Fruit fly (Drosophila melanogaster) whole organism, embryonic: ENCODE measurements around the gene Sodq.
A peak's percentile ranks its signal among the peaks of the same experiment; 100 is the strongest.

Experiments used
- Abd-B ChIP-seq: fragments of 200-800 bp; sonication (Bioruptor generic); optimal IDR thresholded peaks from 2 replicates; lab custom pipeline; 2018; ENCODE audit warnings: missing biosample characterization, mild to moderate bottlenecking, missing genetic modification characterization, moderate library complexity
- Blimp-1 ChIP-seq: fragments of 200-800 bp; sonication (Bioruptor generic); optimal IDR thresholded peaks from 3 replicates; lab custom pipeline; 2018; ENCODE audit warnings: missing biosample characterization, missing genetic modification characterization, mild to moderate bottlenecking, moderate library complexity, missing genetic modification reagents
- CG10321 ChIP-seq: fragments of 200-800 bp; sonication (Bioruptor generic); IDR thresholded peaks from 2 replicates; pipeline ENCODE4 v1.3.6; 2022; ENCODE audit warnings: missing biosample characterization, missing genetic modification characterization
- CG10462 ChIP-seq: fragments of 200-800 bp; sonication (Bioruptor generic); optimal IDR thresholded peaks from 2 replicates; lab custom pipeline; 2016; ENCODE audit warnings: missing biosample characterization, missing genetic modification characterization
- CG10959 ChIP-seq: fragments of 200-800 bp; sonication (Bioruptor generic); IDR thresholded peaks from 2 replicates; pipeline ENCODE4 v1.3.6; 2022; ENCODE audit warnings: missing biosample characterization, missing genetic modification characterization
- CG12219 ChIP-seq: fragments of 200-800 bp; sonication (Bioruptor generic); optimal IDR thresholded peaks from 3 replicates; lab custom pipeline; 2018; ENCODE audit warnings: missing biosample characterization, mild to moderate bottlenecking, missing genetic modification characterization
- CG12942 ChIP-seq: fragments of 200-800 bp; sonication (Bioruptor generic); optimal IDR thresholded peaks from 3 replicates; lab custom pipeline; 2016; ENCODE audit warnings: missing biosample characterization, missing genetic modification characterization
- CG15073 ChIP-seq: fragments of 200-800 bp; sonication (Bioruptor generic); optimal IDR thresholded peaks from 2 replicates; lab custom pipeline; 2016; ENCODE audit warnings: missing biosample characterization, missing genetic modification characterization
- CG15479 ChIP-seq: fragments of 200-800 bp; sonication (Bioruptor generic); optimal IDR thresholded peaks from 3 replicates; lab custom pipeline; 2019; ENCODE audit warnings: missing biosample characterization, mild to moderate bottlenecking, missing genetic modification characterization, moderate library complexity
- CG15601 ChIP-seq: fragments of 200-800 bp; sonication (Bioruptor generic); optimal IDR thresholded peaks from 3 replicates; lab custom pipeline; 2019; ENCODE audit warnings: missing biosample characterization, mild to moderate bottlenecking, missing genetic modification characterization, moderate library complexity
- CG15696 ChIP-seq: fragments of 200-800 bp; sonication (Bioruptor generic); optimal IDR thresholded peaks from 2 replicates; lab custom pipeline; 2019; ENCODE audit warnings: missing biosample characterization, mild to moderate bottlenecking, missing genetic modification characterization, moderate library complexity
- CG16779 ChIP-seq: fragments of 200-800 bp; sonication (Bioruptor generic); IDR thresholded peaks from 2 replicates; pipeline ENCODE4 v1.3.6; 2022; ENCODE audit warnings: missing biosample characterization, missing genetic modification characterization
- CG17328 ChIP-seq: fragments of 200-800 bp; sonication (Bioruptor generic); IDR thresholded peaks from 2 replicates; pipeline ENCODE4 v1.3.6; 2022; ENCODE audit warnings: missing biosample characterization, missing genetic modification characterization
- CG2199 ChIP-seq: fragments of 200-800 bp; sonication (Bioruptor generic); IDR thresholded peaks from 3 replicates; pipeline ENCODE4 v1.3.6; 2022; ENCODE audit warnings: missing biosample characterization, missing genetic modification characterization
- CG31441 ChIP-seq: fragments of 200-800 bp; sonication (Bioruptor generic); IDR thresholded peaks from 2 replicates; pipeline ENCODE4 v1.3.6; 2022; ENCODE audit warnings: missing biosample characterization, missing genetic modification characterization
- CG3163 ChIP-seq: fragments of 200-800 bp; sonication (Bioruptor generic); optimal IDR thresholded peaks from 3 replicates; lab custom pipeline; 2016; ENCODE audit warnings: missing biosample characterization, missing genetic modification characterization
- CG3838 ChIP-seq: fragments of 200-800 bp; sonication (Bioruptor generic); optimal IDR thresholded peaks from 3 replicates; lab custom pipeline; 2016; ENCODE audit warnings: missing biosample characterization, missing genetic modification characterization
- CG4328 ChIP-seq: fragments of 200-800 bp; sonication (Bioruptor generic); optimal IDR thresholded peaks from 3 replicates; lab custom pipeline; 2017; ENCODE audit warnings: missing biosample characterization, missing genetic modification reagents, missing genetic modification characterization
- CG4360 ChIP-seq: fragments of 200-800 bp; sonication (Bioruptor generic); IDR thresholded peaks from 2 replicates; pipeline ENCODE4 v1.3.6; 2022; ENCODE audit warnings: missing biosample characterization, missing genetic modification characterization
- CG7556 ChIP-seq: fragments of 200-800 bp; sonication (Bioruptor generic); optimal IDR thresholded peaks from 2 replicates; lab custom pipeline; 2017; ENCODE audit warnings: missing biosample characterization, mild to moderate bottlenecking, missing genetic modification characterization
- CG8924 ChIP-seq: fragments of 200-800 bp; optimal IDR thresholded peaks from 3 replicates; lab custom pipeline; 2019; ENCODE audit warnings: missing biosample characterization, mild to moderate bottlenecking, missing genetic modification characterization, moderate library complexity
- CG9876 ChIP-seq: fragments of 200-800 bp; sonication (Bioruptor generic); optimal IDR thresholded peaks from 2 replicates; lab custom pipeline; 2016; ENCODE audit warnings: missing biosample characterization, missing genetic modification characterization
- Drgx ChIP-seq: fragments of 200-800 bp; sonication (Bioruptor generic); IDR thresholded peaks from 2 replicates; pipeline ENCODE4 v1.3.6; 2022; ENCODE audit warnings: missing biosample characterization, missing genetic modification characterization
- Elba2 ChIP-seq: fragments of 200-800 bp; sonication (Bioruptor generic); optimal IDR thresholded peaks from 3 replicates; lab custom pipeline; 2016; ENCODE audit warnings: missing biosample characterization, missing genetic modification characterization
- Hey ChIP-seq: fragments of 200-800 bp; sonication (Bioruptor generic); optimal IDR thresholded peaks from 3 replicates; lab custom pipeline; 2018; ENCODE audit warnings: missing biosample characterization, mild to moderate bottlenecking, missing genetic modification characterization
- Lpt ChIP-seq: fragments of >200 bp; optimal IDR thresholded peaks from 2 replicates; lab custom pipeline; 2018; ENCODE audit warnings: missing biosample characterization, missing genetic modification characterization
- Med ChIP-seq: fragments of 200-800 bp; sonication (Bioruptor generic); peaks from one replicate; lab custom pipeline; 2016; ENCODE audit warnings: missing biosample characterization, missing genetic modification characterization, mild to moderate bottlenecking, inconsistent platforms, moderate library complexity
- Meics ChIP-seq: fragments of 200-800 bp; sonication (Bioruptor generic); optimal IDR thresholded peaks from 2 replicates; lab custom pipeline; 2017; ENCODE audit warnings: missing biosample characterization, mild to moderate bottlenecking, missing genetic modification characterization
- Sox100B ChIP-seq: fragments of 200-800 bp; sonication (Bioruptor generic); optimal IDR thresholded peaks from 3 replicates; lab custom pipeline; 2018; ENCODE audit warnings: missing biosample characterization, mild to moderate bottlenecking, missing genetic modification characterization
- Vsx1 ChIP-seq: fragments of 200-800 bp; sonication (Bioruptor generic); optimal IDR thresholded peaks from 2 replicates; lab custom pipeline; 2017; ENCODE audit warnings: missing biosample characterization, mild to moderate bottlenecking, missing genetic modification characterization, missing genetic modification reagents
- bowl ChIP-seq: fragments of 200-800 bp; sonication (Bioruptor generic); IDR thresholded peaks from 2 replicates; pipeline ENCODE4 v1.3.6; 2022; ENCODE audit warnings: missing biosample characterization, missing genetic modification characterization
- cg ChIP-seq: fragments of 200-800 bp; sonication (Bioruptor generic); optimal IDR thresholded peaks from 3 replicates; lab custom pipeline; 2019; ENCODE audit warnings: missing biosample characterization, mild to moderate bottlenecking, missing genetic modification characterization, moderate library complexity
- chinmo ChIP-seq: fragments of 200-800 bp; sonication (Bioruptor generic); IDR thresholded peaks from 4 replicates; pipeline ENCODE4 v1.3.6; 2022; ENCODE audit warnings: missing biosample characterization, missing genetic modification characterization; ENCODE audit not compliant: partially characterized antibody
- crol ChIP-seq: fragments of 200-800 bp; sonication (Bioruptor generic); IDR thresholded peaks from 2 replicates; pipeline ENCODE4 v1.3.6; 2022; ENCODE audit warnings: missing biosample characterization, missing genetic modification characterization
- gsb ChIP-seq: fragments of 200-800 bp; sonication (Bioruptor generic); IDR thresholded peaks from 2 replicates; pipeline ENCODE4 v1.3.6; 2022; ENCODE audit warnings: missing biosample characterization, missing genetic modification characterization
- gsb-n ChIP-seq: fragments of 200-800 bp; sonication (Bioruptor generic); optimal IDR thresholded peaks from 3 replicates; lab custom pipeline; 2018; ENCODE audit warnings: missing biosample characterization, mild to moderate bottlenecking, missing genetic modification characterization
- her ChIP-seq: fragments of 200-800 bp; sonication (Bioruptor generic); optimal IDR thresholded peaks from 2 replicates; lab custom pipeline; 2016; ENCODE audit warnings: missing biosample characterization, missing genetic modification characterization
- jigr1 ChIP-seq: fragments of 200-800 bp; sonication (Bioruptor generic); IDR thresholded peaks from 3 replicates; pipeline ENCODE4 v1.3.6; 2022; ENCODE audit warnings: missing biosample characterization, missing genetic modification characterization
- kni ChIP-seq: fragments of 200-800 bp; sonication (Bioruptor generic); optimal IDR thresholded peaks from 3 replicates; lab custom pipeline; 2017; ENCODE audit warnings: mild to moderate bottlenecking, missing biosample characterization, missing genetic modification reagents, missing genetic modification characterization
- nau ChIP-seq: fragments of 200-800 bp; sonication (Bioruptor generic); optimal IDR thresholded peaks from 3 replicates; lab custom pipeline; 2017; ENCODE audit warnings: missing biosample characterization, mild to moderate bottlenecking, missing genetic modification characterization, missing genetic modification reagents
- nerfin-2 ChIP-seq: fragments of 200-800 bp; sonication (Bioruptor generic); IDR thresholded peaks from 2 replicates; pipeline ENCODE4 v1.3.6; 2022; ENCODE audit warnings: missing biosample characterization, missing genetic modification characterization; ENCODE audit not compliant: partially characterized antibody
- p53 ChIP-seq: fragments of 200-800 bp; sonication (Bioruptor generic); optimal IDR thresholded peaks from 2 replicates; lab custom pipeline; 2016; ENCODE audit warnings: missing biosample characterization, missing genetic modification characterization
- pros ChIP-seq: fragments of 200-800 bp; sonication (Bioruptor generic); optimal IDR thresholded peaks from 3 replicates; lab custom pipeline; 2019; ENCODE audit warnings: missing biosample characterization, mild to moderate bottlenecking, missing genetic modification characterization, moderate library complexity
- row ChIP-seq: fragments of 200-800 bp; sonication (Bioruptor generic); IDR thresholded peaks from 3 replicates; pipeline ENCODE4 v1.3.6; 2022; ENCODE audit warnings: missing biosample characterization, missing genetic modification characterization
- sisA ChIP-seq: fragments of 200-800 bp; sonication (Bioruptor generic); IDR thresholded peaks from 2 replicates; pipeline ENCODE4 v1.3.6; 2022; ENCODE audit warnings: missing biosample characterization, missing genetic modification characterization
- sr ChIP-seq: fragments of 200-800 bp; sonication (Bioruptor generic); IDR thresholded peaks from 3 replicates; pipeline ENCODE4 v1.3.6; 2022; ENCODE audit warnings: missing biosample characterization, missing genetic modification characterization
- tx ChIP-seq: fragments of 200-800 bp; sonication (Bioruptor generic); optimal IDR thresholded peaks from 2 replicates; lab custom pipeline; 2016; ENCODE audit warnings: missing biosample characterization, missing genetic modification characterization
- wor ChIP-seq: fragments of 200-800 bp; sonication (Bioruptor generic); IDR thresholded peaks from 2 replicates; pipeline ENCODE4 v1.3.6; 2022; ENCODE audit warnings: missing biosample characterization, missing genetic modification characterization

Gene Sodq

dm6 chr3R:25882606-25883266 is 12.9 kb upstream of the Sodq start (continued):
- no peak for TF ChIP-seq nerfin-2 (GFP tag; lab: Robert Waterston, UW)
- peak; percentile 2 for TF ChIP-seq gsb-n (tag; lab: Kevin White, UChicago)
- no peak for TF ChIP-seq tx (GFP tag; lab: Kevin White, UChicago)
- TF ChIP-seq CG9876 (GFP tag; lab: Kevin White, UChicago), result no peak
- TF ChIP-seq CG7556 (GFP tag; lab: Kevin White, UChicago), result no peak
- 0 out of 3 replicates have a peak, but pooled peaks have one; percentile 11 for TF ChIP-seq row (GFP tag; lab: Robert Waterston, UW)
- peak; percentile 27 for TF ChIP-seq Vsx1 (GFP tag; lab: Kevin White, UChicago)
- no peak for TF ChIP-seq jigr1 (GFP tag; lab: Robert Waterston, UW)
- TF ChIP-seq CG3163 (GFP tag; lab: Kevin White, UChicago), result no peak
- TF ChIP-seq Drgx (GFP tag; lab: Robert Waterston, UW), result no peak
- TF ChIP-seq Blimp-1 (GFP tag; lab: Kevin White, UChicago), result peak; percentile 70
- TF ChIP-seq her (GFP tag; lab: Kevin White, UChicago), result no peak
- no peak for TF ChIP-seq CG10959 (GFP tag; lab: Robert Waterston, UW)
- TF ChIP-seq CG16779 (GFP tag; lab: Robert Waterston, UW), result no peak
- TF ChIP-seq crol (GFP tag; lab: Robert Waterston, UW), result 0 out of 2 replicates have a peak, but pooled peaks have one; percentile 16
- TF ChIP-seq CG2199 (GFP tag; lab: Robert Waterston, UW), result peak; percentile 20; the same call in 1 of the 3 replicates
- TF ChIP-seq sisA (GFP tag; lab: Robert Waterston, UW), result no peak
- peak; percentile 14; the same call in 1 of the 2 replicates for TF ChIP-seq CG17328
- TF ChIP-seq CG15601 (tag; lab: Kevin White, UChicago), result no peak
- TF ChIP-seq gsb (GFP tag; lab: Robert Waterston, UW), result no peak

DNA sequence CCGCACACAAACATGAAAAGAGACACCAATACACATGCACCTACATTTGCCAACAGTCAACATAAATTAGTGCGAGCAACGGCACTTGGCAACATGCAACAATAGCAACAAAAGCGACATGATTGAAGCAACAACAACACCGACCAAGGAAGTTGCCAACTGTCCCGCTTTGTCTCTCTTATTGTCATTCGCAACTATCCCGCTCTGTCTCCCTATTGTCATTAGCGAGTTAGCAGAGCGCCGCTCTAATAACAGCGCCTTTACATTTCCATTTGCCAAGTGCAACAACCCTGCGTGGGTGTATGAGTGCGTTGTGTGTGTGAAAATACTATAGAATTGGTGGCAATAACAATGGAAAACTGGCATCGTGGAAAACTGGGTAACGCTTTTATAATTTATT is 11.7 kb upstream of the Sodq start:
- no peak for TF ChIP-seq Med (GFP tag; lab: Kevin White, UChicago)
- TF ChIP-seq Elba2, result peak; percentile 99
- TF ChIP-seq CG3838 (GFP tag; lab: Kevin White, UChicago), result peak; percentile 77
- peak; percentile 73 for TF ChIP-seq cg (GFP tag; lab: Kevin White, UChicago)
- TF ChIP-seq Drgx (GFP tag; lab: Robert Waterston, UW), result no peak
- TF ChIP-seq CG15696 (tag; lab: Kevin White, UChicago), result no peak
- peak; percentile 34; the same call in 1 of the 2 replicates for TF ChIP-seq CG10321
- TF ChIP-seq chinmo (GFP tag; lab: Robert Waterston, UW), result 0 out of 4 replicates have a peak, but pooled peaks have one; percentile 54
- 0 out of 3 replicates have a peak, but pooled peaks have one; percentile 17 for TF ChIP-seq sr (GFP tag; lab: Robert Waterston, UW)
- TF ChIP-seq CG4360 (GFP tag; lab: Robert Waterston, UW), result peak; percentile 82
- peak; percentile 11 for TF ChIP-seq pros (GFP tag; lab: Kevin White, UChicago)
- peak; percentile 80 for TF ChIP-seq kni (GFP tag; lab: Kevin White, UChicago)
- no peak for TF ChIP-seq CG10462 (GFP tag; lab: Kevin White, UChicago)

DNA sequence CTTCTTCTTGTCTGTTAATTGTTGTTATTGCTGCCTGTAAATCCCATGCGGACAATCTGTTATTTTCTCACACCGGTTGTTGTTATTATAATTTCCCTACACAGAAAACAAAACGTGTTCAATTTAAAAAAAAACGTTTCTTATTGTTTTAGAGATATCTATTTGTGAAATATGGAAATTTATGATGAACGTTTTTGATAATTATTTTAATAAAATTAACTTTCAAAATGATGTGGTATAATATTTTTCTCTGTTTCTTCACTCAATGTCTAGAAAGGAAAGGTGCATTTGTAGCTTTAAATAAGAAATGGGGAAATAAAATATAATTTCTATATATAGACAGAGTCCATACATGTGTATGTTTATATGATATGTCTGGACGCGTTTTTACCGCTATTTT is 11.3 kb upstream of the Sodq start:
- TF ChIP-seq p53 (GFP tag; lab: Kevin White, UChicago) (no peak), CG8924 (tag; lab: Kevin White, UChicago) (peak; percentile 80), bowl (GFP tag; lab: Robert Waterston, UW) (no peak), Abd-B (GFP tag; lab: Kevin White, UChicago) (no peak), Sox100B (GFP tag; lab: Kevin White, UChicago) (peak; percentile 81), Hey (tag; lab: Kevin White, UChicago) (no peak), Lpt (GFP tag; lab: Kevin White, UChicago) (no peak), CG4328 (GFP tag; lab: Kevin White, UChicago) (no peak), CG31441 (GFP tag; lab: Robert Waterston, UW) (peak; percentile 91), Meics (GFP tag; lab: Kevin White, UChicago) (peak; percentile 33), wor (GFP tag; lab: Robert Waterston, UW) (no peak), CG12219 (peak; percentile 16), CG15073 (GFP tag; lab: Kevin White, UChicago) (no peak), CG15479 (no peak), nau (GFP tag; lab: Kevin White, UChicago) (no peak), CG12942 (GFP tag; lab: Kevin White, UChicago) (peak; percentile 22)
